Worm (Caenorhabditis elegans) whole organism, late embryonic: ENCODE results near the gene C09G5.14.
A peak's percentile ranks its signal among the peaks of the same experiment; 100 is the strongest.

ENCODE experiments used
- ceh-14 ChIP-seq: sonication (generic microtip); optimal IDR thresholded peaks from 2 replicates; lab custom pipeline; 2016; ENCODE audit warnings: missing genotype, missing genetic modification characterization, missing compliant biosample characterization
- ceh-18 ChIP-seq: sonication (generic microtip); optimal IDR thresholded peaks from 2 replicates; lab custom pipeline; 2016; ENCODE audit warnings: missing genetic modification characterization, missing compliant biosample characterization
- ceh-19 ChIP-seq: fragments of 200-800 bp; sonication (Bioruptor generic); optimal IDR thresholded peaks from 2 replicates; lab custom pipeline; 2018; ENCODE audit warnings: mild to moderate bottlenecking, missing genetic modification characterization, missing compliant biosample characterization
- ceh-2 ChIP-seq: sonication (generic microtip); optimal IDR thresholded peaks from 2 replicates; lab custom pipeline; 2016; ENCODE audit warnings: missing genotype, missing genetic modification characterization, missing compliant biosample characterization
- ceh-22 ChIP-seq: sonication (generic microtip); optimal IDR thresholded peaks from 2 replicates; lab custom pipeline; 2017; ENCODE audit warnings: missing biosample characterization, missing genetic modification characterization
- ceh-24 ChIP-seq: sonication (generic microtip); optimal IDR thresholded peaks from 2 replicates; lab custom pipeline; 2016; ENCODE audit warnings: mild to moderate bottlenecking, missing genetic modification characterization, missing compliant biosample characterization
- ceh-31 ChIP-seq: sonication (generic microtip); optimal IDR thresholded peaks from 2 replicates; lab custom pipeline; 2016; ENCODE audit warnings: missing genetic modification characterization, missing compliant biosample characterization
- ceh-45 ChIP-seq: fragments of 200-800 bp; sonication (Bioruptor generic); IDR thresholded peaks from 2 replicates; pipeline ENCODE4 v1.3.6; 2022; ENCODE audit warnings: missing genetic modification reagents, missing genetic modification characterization, missing compliant biosample characterization
- ceh-48 ChIP-seq: sonication (generic microtip); optimal IDR thresholded peaks from 2 replicates; lab custom pipeline; 2016; ENCODE audit warnings: missing genetic modification characterization, inconsistent platforms, missing compliant biosample characterization
- dmd-4 ChIP-seq: sonication (generic microtip); optimal IDR thresholded peaks from 2 replicates; lab custom pipeline; 2016; ENCODE audit warnings: borderline replicate concordance, missing genetic modification characterization, missing compliant biosample characterization
- dve-1 ChIP-seq: sonication (generic microtip); optimal IDR thresholded peaks from 2 replicates; lab custom pipeline; 2017; ENCODE audit warnings: antibody characterized with exemption, mild to moderate bottlenecking, missing genetic modification characterization, missing compliant biosample characterization
- elt-2 ChIP-seq: sonication (generic microtip); optimal IDR thresholded peaks from 2 replicates; lab custom pipeline; 2016; ENCODE audit warnings: missing genetic modification reagents, missing genetic modification characterization, missing compliant biosample characterization
- eyg-1 ChIP-seq: sonication (generic microtip); optimal IDR thresholded peaks from 2 replicates; lab custom pipeline; 2016; ENCODE audit warnings: missing genotype, missing genetic modification characterization, missing compliant biosample characterization
- fax-1 ChIP-seq: sonication (generic microtip); optimal IDR thresholded peaks from 2 replicates; lab custom pipeline; 2016; ENCODE audit warnings: missing genotype, missing genetic modification characterization, missing compliant biosample characterization
- fkh-10 ChIP-seq: fragments of 150-350 bp; optimal IDR thresholded peaks from 2 replicates; lab custom pipeline; 2014; ENCODE audit warnings: missing biosample characterization, missing genetic modification reagents, missing genetic modification characterization
- fkh-6 ChIP-seq: sonication (generic microtip); optimal IDR thresholded peaks from 2 replicates; lab custom pipeline; 2016; ENCODE audit warnings: missing genetic modification characterization, missing compliant biosample characterization
- hlh-30 ChIP-seq: sonication (generic microtip); optimal IDR thresholded peaks from 2 replicates; lab custom pipeline; 2017; ENCODE audit warnings: antibody characterized with exemption, missing genetic modification characterization, missing compliant biosample characterization; ENCODE audit not compliant: insufficient read depth
- hlh-6 ChIP-seq: sonication (generic microtip); optimal IDR thresholded peaks from 2 replicates; lab custom pipeline; 2016; ENCODE audit warnings: missing genotype, missing genetic modification characterization, missing compliant biosample characterization
- hlh-8 ChIP-seq: sonication (generic microtip); optimal IDR thresholded peaks from 2 replicates; lab custom pipeline; 2016; ENCODE audit warnings: missing genotype, missing genetic modification characterization, missing compliant biosample characterization
- lim-6 ChIP-seq: sonication (generic microtip); optimal IDR thresholded peaks from 2 replicates; lab custom pipeline; 2016; ENCODE audit warnings: missing genetic modification characterization, missing compliant biosample characterization
- lin-11 ChIP-seq: fragments of 200-800 bp; sonication (Bioruptor generic); optimal IDR thresholded peaks from 2 replicates; lab custom pipeline; 2018; ENCODE audit warnings: mild to moderate bottlenecking, missing genetic modification characterization, missing compliant biosample characterization
- mec-3 ChIP-seq: sonication (generic microtip); optimal IDR thresholded peaks from 2 replicates; lab custom pipeline; 2016; ENCODE audit warnings: borderline replicate concordance, missing genetic modification characterization, missing compliant biosample characterization
- nfya-1 ChIP-seq: sonication (generic microtip); optimal IDR thresholded peaks from 2 replicates; lab custom pipeline; 2017; ENCODE audit warnings: missing genetic modification characterization, mild to moderate bottlenecking, missing compliant biosample characterization, antibody characterized with exemption, moderate library complexity
- odd-2 ChIP-seq: sonication (generic microtip); optimal IDR thresholded peaks from 2 replicates; lab custom pipeline; 2017; ENCODE audit warnings: antibody characterized with exemption, mild to moderate bottlenecking, missing genetic modification characterization, missing compliant biosample characterization
- pqm-1 ChIP-seq: sonication (generic microtip); optimal IDR thresholded peaks from 2 replicates; lab custom pipeline; 2016; ENCODE audit warnings: missing genetic modification characterization, missing compliant biosample characterization
- rnt-1 ChIP-seq: sonication (generic microtip); optimal IDR thresholded peaks from 2 replicates; lab custom pipeline; 2016; ENCODE audit warnings: missing genetic modification characterization, missing compliant biosample characterization
- sox-2 ChIP-seq: fragments of 200-800 bp; sonication (Bioruptor generic); IDR thresholded peaks from 2 replicates; pipeline ENCODE4 v1.3.6; 2022; ENCODE audit warnings: missing genetic modification reagents, missing genetic modification characterization, missing compliant biosample characterization
- syd-9 ChIP-seq: sonication (generic microtip); optimal IDR thresholded peaks from 2 replicates; lab custom pipeline; 2016; ENCODE audit warnings: mild to moderate bottlenecking, missing genetic modification characterization, moderate library complexity, missing compliant biosample characterization
- tbx-2 ChIP-seq: sonication (generic microtip); optimal IDR thresholded peaks from 2 replicates; lab custom pipeline; 2016; ENCODE audit warnings: missing genetic modification characterization, missing compliant biosample characterization
- tbx-7 ChIP-seq: sonication (generic microtip); optimal IDR thresholded peaks from 2 replicates; lab custom pipeline; 2016; ENCODE audit warnings: missing genotype, missing genetic modification characterization, missing compliant biosample characterization
- unc-3 ChIP-seq, 2 experiments: fragments of 200-800 bp in 1 of 2; sonication (Bioruptor generic) in 1 of 2; sonication (generic microtip) in 1 of 2; conservative IDR thresholded peaks in 1 of 2; optimal IDR thresholded peaks in 1 of 2; 2 replicates each; pipeline versions ENCODE4 v1.3.6 to Lab custom; 2016 to 2022; ENCODE audit warnings: missing compliant biosample characterization in 2 of 2, missing genetic modification characterization in 2 of 2, missing genetic modification reagents in 1 of 2
- unc-42 ChIP-seq: sonication (generic microtip); optimal IDR thresholded peaks from 2 replicates; lab custom pipeline; 2016; ENCODE audit warnings: missing genotype, missing genetic modification characterization, missing compliant biosample characterization
- ztf-16 ChIP-seq: sonication (generic microtip); optimal IDR thresholded peaks from 2 replicates; lab custom pipeline; 2017; ENCODE audit warnings: missing genetic modification characterization, missing compliant biosample characterization

C09G5.14 gene

ce11 chrII:10704575-10705170 is 18.3 kb downstream of the C09G5.14 start, which contains the start of gene col-39:
col-39 (plus strand) TSS chrII:10704916.
- no peak for TF ChIP-seq ceh-45 (GFP tag; lab: Robert Waterston, UW)
- TF ChIP-seq ztf-16: no peak
- no peak for TF ChIP-seq fax-1
- TF ChIP-seq lin-11 (tag; lab: Kevin White, UChicago): no peak
- no peak for TF ChIP-seq ceh-22
- no peak for TF ChIP-seq ceh-31 (tag; lab: Kevin White, UChicago)
- no peak for TF ChIP-seq ceh-14 (tag; lab: Kevin White, UChicago)
- no peak for TF ChIP-seq hlh-8
- TF ChIP-seq dmd-4: no peak
- no peak for TF ChIP-seq hlh-30 (tag; lab: Kevin White, UChicago)
- TF ChIP-seq eyg-1 (tag; lab: Kevin White, UChicago): no peak
- no peak for TF ChIP-seq odd-2
- no peak for TF ChIP-seq sox-2 (GFP tag; lab: Robert Waterston, UW)

ce11 chrII:10703594-10704384 is 19.2 kb downstream of the C09G5.14 start, which contains the start of gene col-79:
col-79 (plus strand) TSS chrII:10703613.
- TF ChIP-seq tbx-2 (tag; lab: Kevin White, UChicago): no peak
- TF ChIP-seq hlh-6 (tag; lab: Kevin White, UChicago): peak; percentile 40

- no peak for TF ChIP-seq ceh-2
- peak; percentile 77 for TF ChIP-seq unc-42 (tag; lab: Kevin White, UChicago)
Measured at ce11 chrII:10696060-10696459, 26.9 kb downstream of the C09G5.14 start.

ce11 chrII:10694713-10695112 is 28.3 kb downstream of the C09G5.14 start, which contains the start of gene lgc-57:
lgc-57 (plus strand) TSS chrII:10695013.
- TF ChIP-seq rnt-1 (tag; lab: Kevin White, UChicago) (no peak), dve-1 (no peak), fkh-10 (GFP tag; lab: Kevin White, UChicago) (no peak), unc-3 (GFP tag; conservative IDR thresholded peaks at IDR 0.05; lab: Robert Waterston, UW) (no peak), unc-3 (tag; optimal IDR thresholded peaks at IDR 0.05; lab: Kevin White, UChicago) (no peak), nfya-1 (tag; lab: Kevin White, UChicago) (no peak), fkh-6 (no peak), tbx-7 (tag; lab: Kevin White, UChicago) (no peak), ceh-24 (tag; lab: Kevin White, UChicago) (no peak), tbx-2 (tag; lab: Kevin White, UChicago) (no peak), hlh-8 (no peak), mec-3 (tag; lab: Kevin White, UChicago) (no peak), pqm-1 (tag; lab: Kevin White, UChicago) (no peak), syd-9 (tag; lab: Kevin White, UChicago) (no peak), ceh-18 (tag; lab: Kevin White, UChicago) (no peak), eyg-1 (tag; lab: Kevin White, UChicago) (no peak), ceh-48 (tag; lab: Kevin White, UChicago) (no peak), lim-6 (tag; lab: Kevin White, UChicago) (no peak), sox-2 (GFP tag; lab: Robert Waterston, UW) (no peak)

- peak; percentile 17 for TF ChIP-seq elt-2 (tag; lab: Kevin White, UChicago)
- TF ChIP-seq ceh-19 (GFP tag; lab: Kevin White, UChicago): no peak
- TF ChIP-seq, all 69 proteins: peak for 1
Measured at ce11 chrII:10693655-10694054, 29.3 kb downstream of the C09G5.14 start, which contains the start of gene gbh-1. gbh-1 (minus strand) TSS chrII:10693803.
